Worm (Caenorhabditis elegans) whole organism, L2 larva: Measurements from ENCODE around the gene sumv-1.

Experiments used
- C34F6.9 ChIP-seq: fragments of 150-350 bp; optimal IDR thresholded peaks from 2 replicates; lab custom pipeline; 2014; ENCODE audit warnings: missing biosample characterization, missing genetic modification characterization
- F13H6.1 ChIP-seq: sonication (generic microtip); optimal IDR thresholded peaks from 2 replicates; lab custom pipeline; 2016; ENCODE audit warnings: missing genetic modification characterization, missing compliant biosample characterization
- R02D3.7 ChIP-seq: fragments of 150-350 bp; optimal IDR thresholded peaks from 2 replicates; lab custom pipeline; 2014; ENCODE audit warnings: missing biosample characterization, missing genetic modification characterization
- ama-1 ChIP-seq: fragments of 150-350 bp; optimal IDR thresholded peaks from 2 replicates; lab custom pipeline; 2018; ENCODE audit warnings: inconsistent platforms
- blmp-1 ChIP-seq: sonication (generic microtip); optimal IDR thresholded peaks from 2 replicates; lab custom pipeline; 2017; ENCODE audit warnings: missing genetic modification characterization, mild to moderate bottlenecking, missing compliant biosample characterization, antibody characterized with exemption, moderate library complexity; ENCODE audit not compliant: insufficient read depth
- ceh-16 ChIP-seq: fragments of 150-350 bp; optimal IDR thresholded peaks from 2 replicates; lab custom pipeline; 2014; ENCODE audit warnings: missing biosample characterization, missing genetic modification characterization
- ceh-82 ChIP-seq: fragments of 150-350 bp; optimal IDR thresholded peaks from 2 replicates; lab custom pipeline; 2014; ENCODE audit warnings: missing biosample characterization, missing genetic modification characterization
- crh-2 ChIP-seq: sonication (generic microtip); optimal IDR thresholded peaks from 2 replicates; lab custom pipeline; 2017; ENCODE audit warnings: missing biosample characterization, missing genetic modification characterization
- fos-1 ChIP-seq: fragments of 150-350 bp; optimal IDR thresholded peaks from 2 replicates; lab custom pipeline; 2014; ENCODE audit warnings: missing biosample characterization, missing genetic modification characterization
- gmeb-1 ChIP-seq: fragments of 150-350 bp; optimal IDR thresholded peaks from 2 replicates; lab custom pipeline; 2014; ENCODE audit warnings: missing biosample characterization, missing genetic modification characterization
- lin-13 ChIP-seq: fragments of 150-350 bp; optimal IDR thresholded peaks from 2 replicates; lab custom pipeline; 2014; ENCODE audit warnings: missing biosample characterization, missing genetic modification reagents, missing genetic modification characterization
- lin-39 ChIP-seq: fragments of 150-350 bp; optimal IDR thresholded peaks from 2 replicates; lab custom pipeline; 2014; ENCODE audit warnings: missing biosample characterization, missing genetic modification reagents, missing genetic modification characterization
- nhr-12 ChIP-seq: fragments of 150-350 bp; optimal IDR thresholded peaks from 2 replicates; lab custom pipeline; 2014; ENCODE audit warnings: missing biosample characterization, missing genetic modification characterization
- nhr-129 ChIP-seq: fragments of 150-350 bp; optimal IDR thresholded peaks from 2 replicates; lab custom pipeline; 2014; ENCODE audit warnings: missing biosample characterization, missing genetic modification characterization
- nhr-21 ChIP-seq: fragments of 150-350 bp; optimal IDR thresholded peaks from 2 replicates; lab custom pipeline; 2014; ENCODE audit warnings: missing biosample characterization, missing genetic modification characterization
- nhr-23 ChIP-seq: fragments of 150-350 bp; optimal IDR thresholded peaks from 2 replicates; lab custom pipeline; 2014; ENCODE audit warnings: missing biosample characterization, missing genetic modification reagents, missing genetic modification characterization
- nhr-25 ChIP-seq: fragments of 150-350 bp; sonication (generic microtip); optimal IDR thresholded peaks from 3 replicates; lab custom pipeline; 2014; ENCODE audit warnings: missing biosample characterization, missing genetic modification characterization
- sem-4 ChIP-seq: fragments of 150-350 bp; optimal IDR thresholded peaks from 2 replicates; lab custom pipeline; 2014; ENCODE audit warnings: missing biosample characterization, missing genetic modification reagents, missing genetic modification characterization
- sma-9 ChIP-seq, 2 experiments: fragments of 150-350 bp in 1 of 2; sonication (generic microtip) in 1 of 2; optimal IDR thresholded peaks; 2 replicates each; lab custom pipeline; 2014 to 2016; ENCODE audit warnings: missing genetic modification characterization in 2 of 2, mild to moderate bottlenecking in 1 of 2, missing biosample characterization in 1 of 2, missing compliant biosample characterization in 1 of 2, missing genetic modification reagents in 1 of 2, moderate library complexity in 1 of 2
- snpc-4 ChIP-seq: fragments of 150-350 bp; optimal IDR thresholded peaks from 2 replicates; lab custom pipeline; 2014; ENCODE audit warnings: missing biosample characterization, missing genetic modification characterization
- unc-55 ChIP-seq: fragments of 150-350 bp; sonication (generic microtip); optimal IDR thresholded peaks from 3 replicates; lab custom pipeline; 2014; ENCODE audit warnings: missing biosample characterization, missing genetic modification reagents, missing genetic modification characterization
- unc-62 ChIP-seq: fragments of 150-350 bp; optimal IDR thresholded peaks from 2 replicates; lab custom pipeline; 2014; ENCODE audit warnings: missing biosample characterization, missing genetic modification reagents, missing genetic modification characterization

sumv-1 gene

ce11 chrIII:5200349-5200748, 53.6 kb downstream of the sumv-1 start:
- TF ChIP-seq fos-1 (tag; lab: Kevin White, UChicago) (peak; percentile 60), nhr-25 (tag; lab: Kevin White, UChicago) (peak; percentile 43), nhr-23 (tag; lab: Kevin White, UChicago) (no peak), gmeb-1 (peak; percentile 32), crh-2 (tag; lab: Kevin White, UChicago) (peak; percentile 24), blmp-1 (tag; lab: Kevin White, UChicago) (peak; percentile 14), sma-9 (GFP tag; optimal IDR thresholded peaks at IDR 0.05; lab: Kevin White, UChicago) (peak; percentile 49), sma-9 (tag; optimal IDR thresholded peaks at IDR 0.05; lab: Kevin White, UChicago) (no peak), nhr-129 (tag; lab: Kevin White, UChicago) (peak; percentile 91), C34F6.9 (no peak), unc-62 (GFP tag; lab: Kevin White, UChicago) (no peak), ceh-16 (tag; lab: Kevin White, UChicago) (no peak)
- TF ChIP-seq, all 48 proteins: peak for 7

DNA sequence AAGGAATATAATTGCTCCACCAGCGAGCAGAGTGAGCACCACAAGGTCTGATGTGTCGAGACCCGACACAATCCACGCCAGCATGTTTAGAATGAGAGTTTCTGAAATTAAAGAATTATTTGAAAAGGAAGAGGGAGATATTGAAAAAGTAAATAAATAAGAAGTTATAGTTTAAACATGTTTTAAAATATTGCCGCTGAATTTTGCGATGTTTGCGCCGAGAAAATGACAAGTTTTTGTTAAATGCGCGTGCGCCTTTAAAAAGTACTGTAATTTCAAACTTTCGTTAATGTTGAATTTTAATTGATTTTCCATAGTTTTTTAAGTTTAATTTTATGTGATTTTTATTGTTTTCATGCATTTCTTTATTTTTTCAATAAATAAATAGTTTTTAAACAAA, 54.4 kb downstream of the sumv-1 start, which contains the start of gene emb-8:
Gene emb-8, minus strand, starts transcription at position 101 of the 400 bp plus-strand sequence.
- TF ChIP-seq unc-55 (GFP tag; lab: Kevin White, UChicago), result no peak
- no peak for TF ChIP-seq R02D3.7 (tag; lab: Kevin White, UChicago)
- no peak for TF ChIP-seq fos-1 (tag; lab: Kevin White, UChicago)
- TF ChIP-seq nhr-129 (tag; lab: Kevin White, UChicago), result no peak
- TF ChIP-seq lin-13 (GFP tag; lab: Kevin White, UChicago), result no peak
- no peak for TF ChIP-seq nhr-12 (tag; lab: Kevin White, UChicago)
- no peak for TF ChIP-seq snpc-4
- TF ChIP-seq sma-9 (GFP tag; optimal IDR thresholded peaks at IDR 0.05; lab: Kevin White, UChicago), result no peak
- TF ChIP-seq sma-9 (tag; optimal IDR thresholded peaks at IDR 0.05; lab: Kevin White, UChicago), result no peak
- TF ChIP-seq ceh-82 (tag; lab: Kevin White, UChicago), result no peak
- no peak for TF ChIP-seq sem-4 (tag; lab: Kevin White, UChicago)
- TF ChIP-seq gmeb-1, result no peak
- no peak for TF ChIP-seq ama-1 (lab: Kevin White, UChicago)
- no peak for TF ChIP-seq lin-39 (tag; lab: Kevin White, UChicago)
- no peak for TF ChIP-seq ceh-16 (tag; lab: Kevin White, UChicago)
- TF ChIP-seq F13H6.1 (tag; lab: Kevin White, UChicago), result no peak
- TF ChIP-seq nhr-21 (tag; lab: Kevin White, UChicago), result no peak
